Worm (Caenorhabditis elegans): ENCODE data around the gene Y38H6C.4.

Y38H6C.4 gene

DNA sequence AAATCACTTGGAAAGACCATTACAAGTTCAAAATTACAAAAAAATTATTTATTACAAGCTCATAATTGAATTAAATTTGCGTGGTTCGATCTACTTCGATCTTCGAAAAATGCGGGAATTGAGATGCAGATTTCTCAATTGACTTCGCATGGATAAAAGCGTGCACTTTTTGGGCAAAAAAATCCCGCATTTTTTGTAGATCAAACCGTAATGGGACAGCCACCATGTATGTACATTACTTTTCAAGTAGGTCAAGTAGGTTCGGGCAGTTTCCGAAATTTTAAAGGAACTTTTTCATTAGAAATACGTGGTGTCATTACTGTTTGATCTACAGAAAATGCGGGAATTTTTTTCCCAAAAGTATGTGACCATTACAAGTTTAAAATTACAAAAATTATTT, 7.4 kb downstream of the Y38H6C.4 start (continued):
- TF ChIP-seq ceh-28 (tag; optimal IDR thresholded peaks at IDR 0.05) (no peak), daf-12 (tag; optimal IDR thresholded peaks at IDR 0.05) (no peak), nhr-11 (tag; optimal IDR thresholded peaks at IDR 0.05) (no peak), ceh-32 (tag; optimal IDR thresholded peaks at IDR 0.05; ENCODE audit: poor library complexity) (no peak)

ce11 chrV:20493271-20494231, 11.3 kb downstream of the Y38H6C.4 start, which contains the start of gene B0250.5:
TSS of gene B0250.5 (plus strand) at chrV:20493924.
- no peak for TF ChIP-seq mxl-3 (GFP tag; optimal IDR thresholded peaks at IDR 0.05)
- no peak for TF ChIP-seq dmd-9 (GFP tag; IDR thresholded peaks at IDR 0.05)
- no peak for TF ChIP-seq nhr-10 (tag; optimal IDR thresholded peaks at IDR 0.05)
- no peak for TF ChIP-seq attf-4 (tag; optimal IDR thresholded peaks at IDR 0.05)
- TF ChIP-seq lin-15B (tag; optimal IDR thresholded peaks at IDR 0.05) = no peak
- TF ChIP-seq gei-8 (GFP tag; optimal IDR thresholded peaks at IDR 0.05) = no peak
- TF ChIP-seq egl-43 (GFP tag; IDR thresholded peaks at IDR 0.05) = no peak
- TF ChIP-seq aly-2 (tag; optimal IDR thresholded peaks at IDR 0.05) = no peak
- TF ChIP-seq saeg-2 (GFP tag; IDR thresholded peaks at IDR 0.05) = no peak
- TF ChIP-seq T20F7.1 (GFP tag; optimal IDR thresholded peaks at IDR 0.05) = no peak
- TF ChIP-seq R02D3.7 (tag; optimal IDR thresholded peaks at IDR 0.05) = no peak
- no peak for TF ChIP-seq nhr-6 (tag; optimal IDR thresholded peaks at IDR 0.05)
- no peak for TF ChIP-seq jun-1 (tag; optimal IDR thresholded peaks at IDR 0.05)
- TF ChIP-seq nhr-41 (GFP tag; IDR thresholded peaks at IDR 0.05) = no peak
- TF ChIP-seq lin-39 (tag; optimal IDR thresholded peaks at IDR 0.05) = no peak
- no peak for TF ChIP-seq ceh-28 (tag; optimal IDR thresholded peaks at IDR 0.05)
- no peak for TF ChIP-seq pqm-1 (tag; optimal IDR thresholded peaks at IDR 0.05)
- TF ChIP-seq madf-9 (GFP tag; conservative IDR thresholded peaks at IDR 0.05) = no peak
- no peak for TF ChIP-seq snpc-1.2 (GFP tag; IDR thresholded peaks at IDR 0.05)
- no peak for TF ChIP-seq ceh-32 (tag; optimal IDR thresholded peaks at IDR 0.05; ENCODE audit: poor library complexity)
- no peak for TF ChIP-seq cey-2 (tag; optimal IDR thresholded peaks at IDR 0.05; ENCODE audit: borderline replicate concordance, insufficient read depth)
- TF ChIP-seq unc-39 (tag; optimal IDR thresholded peaks at IDR 0.05) = no peak
- no peak for TF ChIP-seq vab-7 (GFP tag; IDR thresholded peaks at IDR 0.05)
- peak; percentile 17 for TF ChIP-seq mep-1 (tag; optimal IDR thresholded peaks at IDR 0.05)
- no peak for TF ChIP-seq Y48G9A.11 (GFP tag; IDR thresholded peaks at IDR 0.05)
- TF ChIP-seq ztf-11 (tag; optimal IDR thresholded peaks at IDR 0.05) = no peak
- TF ChIP-seq daf-19 (GFP tag; conservative IDR thresholded peaks at IDR 0.05) = no peak
- no peak for TF ChIP-seq T26A8.4 (GFP tag; IDR thresholded peaks at IDR 0.05)
- TF ChIP-seq php-3 (GFP tag; IDR thresholded peaks at IDR 0.05) = no peak
- TF ChIP-seq lsy-2 (tag; optimal IDR thresholded peaks at IDR 0.05) = peak in 1 of 2 experiments; percentile 54
- no peak for TF ChIP-seq nhr-76 (tag; optimal IDR thresholded peaks at IDR 0.05)
- no peak for TF ChIP-seq D1046.2 (GFP tag; IDR thresholded peaks at IDR 0.05)
- TF ChIP-seq nhr-77 (tag; optimal IDR thresholded peaks at IDR 0.05) = no peak
- peak; percentile 35 for TF ChIP-seq hlh-30 (tag; optimal IDR thresholded peaks at IDR 0.05; ENCODE audit: insufficient read depth)
- TF ChIP-seq hlh-11 (tag; optimal IDR thresholded peaks at IDR 0.05) = no peak
- TF ChIP-seq F44E2.7 (GFP tag; IDR thresholded peaks at IDR 0.05) = 0 out of 2 replicates have a peak, but pooled peaks have one; percentile 65
- no peak for TF ChIP-seq nhr-102 (tag; optimal IDR thresholded peaks at IDR 0.05)
- no peak for TF ChIP-seq egl-27 (tag; optimal IDR thresholded peaks at IDR 0.05)
- TF ChIP-seq hif-1 (tag; optimal IDR thresholded peaks at IDR 0.05) = peak in 1 of 2 experiments; percentile 35
- TF ChIP-seq daf-12 (tag; optimal IDR thresholded peaks at IDR 0.05) = no peak
- TF ChIP-seq nhr-28 (tag; optimal IDR thresholded peaks at IDR 0.05) = no peak
- no peak for TF ChIP-seq hmg-1.1 (GFP tag; IDR thresholded peaks at IDR 0.05)
- no peak for TF ChIP-seq zfp-3 (GFP tag; conservative IDR thresholded peaks at IDR 0.05)
- TF ChIP-seq fos-1 (tag; optimal IDR thresholded peaks at IDR 0.05) = no peak
- TF ChIP-seq F49E8.2 (tag; optimal IDR thresholded peaks at IDR 0.05; ENCODE audit: borderline replicate concordance) = no peak
- TF ChIP-seq lin-1 (GFP tag; IDR thresholded peaks at IDR 0.05) = no peak

Measured in whole organism, L4 larva.